Worm (Caenorhabditis elegans) whole organism, L1 larva: Measurements from ENCODE around the gene clec-137.

ENCODE experiments used
- C04F5.9 ChIP-seq: sonication (generic microtip); optimal IDR thresholded peaks from 2 replicates; lab custom pipeline; 2016; ENCODE audit warnings: missing genetic modification characterization, missing compliant biosample characterization
- C16A3.4 ChIP-seq: fragments of 150-350 bp; optimal IDR thresholded peaks from 2 replicates; lab custom pipeline; 2014; ENCODE audit warnings: missing biosample characterization, missing genetic modification characterization
- C34B4.2 ChIP-seq: sonication (generic microtip); optimal IDR thresholded peaks from 2 replicates; lab custom pipeline; 2017; ENCODE audit warnings: mild to moderate bottlenecking, missing genetic modification characterization, missing compliant biosample characterization
- Y116A8C.19 ChIP-seq: sonication (generic microtip); optimal IDR thresholded peaks from 2 replicates; lab custom pipeline; 2016; ENCODE audit warnings: missing compliant biosample characterization, missing genetic modification characterization, borderline replicate concordance
- aha-1 ChIP-seq: fragments of 150-350 bp; optimal IDR thresholded peaks from 2 replicates; lab custom pipeline; 2014; ENCODE audit warnings: missing biosample characterization, missing genetic modification characterization
- aly-2 ChIP-seq: fragments of 150-350 bp; optimal IDR thresholded peaks from 2 replicates; lab custom pipeline; 2014; ENCODE audit warnings: missing biosample characterization, missing genetic modification characterization
- ceh-88 ChIP-seq: fragments of 200-800 bp; sonication (Bioruptor generic); IDR thresholded peaks from 2 replicates; pipeline ENCODE4 v1.3.6; 2022; ENCODE audit warnings: missing genetic modification characterization, missing compliant biosample characterization
- dsc-1 ChIP-seq: sonication (generic microtip); optimal IDR thresholded peaks from 2 replicates; lab custom pipeline; 2016; ENCODE audit warnings: mild to moderate bottlenecking, missing genetic modification characterization, missing compliant biosample characterization
- efl-1 ChIP-seq, 4 experiments: fragments of 150-350 bp; optimal IDR thresholded peaks in 3 of 4; peaks in 1 of 4; 1 replicate in 1 of 4; 2 replicates in 3 of 4; lab custom pipeline; 2014; ENCODE audit warnings: missing biosample characterization in 2 of 4, missing genetic modification characterization in 2 of 4, missing genetic modification reagents in 2 of 4
- egl-13 ChIP-seq: sonication (generic microtip); optimal IDR thresholded peaks from 2 replicates; lab custom pipeline; 2016; ENCODE audit warnings: missing genotype, missing genetic modification reagents, missing genetic modification characterization, missing compliant biosample characterization
- elt-2 ChIP-seq: sonication (generic microtip); optimal IDR thresholded peaks from 2 replicates; lab custom pipeline; 2016; ENCODE audit warnings: missing genetic modification characterization, mild to moderate bottlenecking, inconsistent platforms, missing compliant biosample characterization, missing genetic modification reagents
- elt-3 ChIP-seq, 6 experiments: fragments of 150-350 bp in 1 of 6; sonication (generic microtip); optimal IDR thresholded peaks; 2 replicates each; lab custom pipeline; 2017 to 2018; ENCODE audit warnings: missing biosample characterization in 6 of 6, missing genetic modification characterization in 6 of 6, inconsistent platforms in 1 of 6
- fkh-8 ChIP-seq: sonication (generic microtip); optimal IDR thresholded peaks from 2 replicates; lab custom pipeline; 2016; ENCODE audit warnings: mild to moderate bottlenecking, missing genetic modification characterization, missing compliant biosample characterization
- grh-1 ChIP-seq: fragments of 200-800 bp; sonication (Bioruptor generic); IDR thresholded peaks from 2 replicates; pipeline ENCODE4 v1.3.6; 2022; ENCODE audit warnings: missing genetic modification reagents, missing genetic modification characterization, missing compliant biosample characterization
- hlh-17 ChIP-seq: fragments of 200-800 bp; sonication (Bioruptor generic); optimal IDR thresholded peaks from 2 replicates; lab custom pipeline; 2018; ENCODE audit warnings: missing genetic modification characterization, mild to moderate bottlenecking, missing compliant biosample characterization, moderate library complexity, borderline replicate concordance
- isw-1 ChIP-seq: fragments of 200-800 bp; sonication (Bioruptor generic); IDR thresholded peaks from 2 replicates; pipeline ENCODE4 v1.3.6; 2022; ENCODE audit warnings: missing genetic modification characterization, missing compliant biosample characterization
- lin-14 ChIP-seq: fragments of 200-800 bp; sonication (Bioruptor generic); optimal IDR thresholded peaks from 2 replicates; lab custom pipeline; 2018; ENCODE audit warnings: mild to moderate bottlenecking, missing genetic modification characterization, moderate library complexity, missing compliant biosample characterization
- lsy-2 ChIP-seq, 2 experiments: fragments of 150-350 bp; optimal IDR thresholded peaks; 2 replicates each; lab custom pipeline; 2014; ENCODE audit warnings: missing biosample characterization in 2 of 2, missing genetic modification characterization in 2 of 2
- mdl-1 ChIP-seq, 2 experiments: fragments of 150-350 bp; optimal IDR thresholded peaks; 2 replicates each; lab custom pipeline; 2014 to 2017; ENCODE audit warnings: missing biosample characterization in 2 of 2, missing genetic modification characterization in 2 of 2, inconsistent platforms in 1 of 2
- mep-1 ChIP-seq: fragments of 150-350 bp; optimal IDR thresholded peaks from 2 replicates; lab custom pipeline; 2014; ENCODE audit warnings: missing biosample characterization, missing genetic modification characterization
- nhr-11 ChIP-seq: fragments of 150-350 bp; optimal IDR thresholded peaks from 2 replicates; lab custom pipeline; 2014; ENCODE audit warnings: missing biosample characterization, missing genetic modification characterization
- nhr-12 ChIP-seq: sonication (generic microtip); optimal IDR thresholded peaks from 2 replicates; lab custom pipeline; 2017; ENCODE audit warnings: missing biosample characterization, missing genetic modification characterization
- nhr-28 ChIP-seq: fragments of 150-350 bp; optimal IDR thresholded peaks from 2 replicates; lab custom pipeline; 2014; ENCODE audit warnings: missing biosample characterization, missing genetic modification characterization
- nhr-77 ChIP-seq: fragments of 150-350 bp; optimal IDR thresholded peaks from 2 replicates; lab custom pipeline; 2014; ENCODE audit warnings: missing biosample characterization, missing genetic modification characterization
- nhr-84 ChIP-seq: sonication (generic microtip); optimal IDR thresholded peaks from 2 replicates; lab custom pipeline; 2017; ENCODE audit warnings: missing biosample characterization, missing genetic modification characterization
- nhr-85 ChIP-seq: sonication (generic microtip); peaks from one replicate; lab custom pipeline; 2016; ENCODE audit warnings: missing genetic modification characterization, inconsistent platforms, missing compliant biosample characterization
- nhr-90 ChIP-seq: sonication (generic microtip); optimal IDR thresholded peaks from 2 replicates; lab custom pipeline; 2016; ENCODE audit warnings: mild to moderate bottlenecking, missing genetic modification characterization, missing compliant biosample characterization; ENCODE audit not compliant: poor library complexity
- pax-3 ChIP-seq: fragments of 200-800 bp; sonication (Bioruptor generic); optimal IDR thresholded peaks from 2 replicates; lab custom pipeline; 2018; ENCODE audit warnings: mild to moderate bottlenecking, missing genetic modification characterization, moderate library complexity, missing compliant biosample characterization
- rnt-1 ChIP-seq: sonication (generic microtip); optimal IDR thresholded peaks from 2 replicates; lab custom pipeline; 2016; ENCODE audit warnings: mild to moderate bottlenecking, missing genetic modification characterization, moderate library complexity, missing compliant biosample characterization
- skn-1 ChIP-seq: fragments of 150-350 bp; optimal IDR thresholded peaks from 2 replicates; lab custom pipeline; 2014; ENCODE audit warnings: missing biosample characterization, missing genetic modification characterization
- snpc-4 ChIP-seq: fragments of 150-350 bp; optimal IDR thresholded peaks from 2 replicates; lab custom pipeline; 2014; ENCODE audit warnings: missing biosample characterization, missing genetic modification characterization
- sptf-1 ChIP-seq: fragments of 150-350 bp; optimal IDR thresholded peaks from 2 replicates; lab custom pipeline; 2014; ENCODE audit warnings: missing biosample characterization, missing genetic modification characterization
- unc-30 ChIP-seq: sonication (generic microtip); optimal IDR thresholded peaks from 2 replicates; lab custom pipeline; 2017; ENCODE audit warnings: missing biosample characterization, missing genetic modification characterization
- unc-86 ChIP-seq: sonication (generic microtip); optimal IDR thresholded peaks from 2 replicates; lab custom pipeline; 2016; ENCODE audit warnings: missing genetic modification characterization, missing compliant biosample characterization
- unc-98 ChIP-seq: fragments of 200-800 bp; sonication (Bioruptor generic); IDR thresholded peaks from 2 replicates; pipeline ENCODE4 v1.3.6; 2022; ENCODE audit warnings: missing genetic modification characterization, missing compliant biosample characterization
- vab-15 ChIP-seq: sonication (generic microtip); optimal IDR thresholded peaks from 2 replicates; lab custom pipeline; 2017; ENCODE audit warnings: missing genotype, mild to moderate bottlenecking, missing genetic modification characterization, missing compliant biosample characterization
- zag-1 ChIP-seq: fragments of 150-350 bp; optimal IDR thresholded peaks from 2 replicates; lab custom pipeline; 2014; ENCODE audit warnings: missing biosample characterization, missing genetic modification characterization
- ztf-4 ChIP-seq: fragments of 150-350 bp; optimal IDR thresholded peaks from 2 replicates; lab custom pipeline; 2014; ENCODE audit warnings: missing biosample characterization, missing genetic modification characterization

Gene clec-137

DNA sequence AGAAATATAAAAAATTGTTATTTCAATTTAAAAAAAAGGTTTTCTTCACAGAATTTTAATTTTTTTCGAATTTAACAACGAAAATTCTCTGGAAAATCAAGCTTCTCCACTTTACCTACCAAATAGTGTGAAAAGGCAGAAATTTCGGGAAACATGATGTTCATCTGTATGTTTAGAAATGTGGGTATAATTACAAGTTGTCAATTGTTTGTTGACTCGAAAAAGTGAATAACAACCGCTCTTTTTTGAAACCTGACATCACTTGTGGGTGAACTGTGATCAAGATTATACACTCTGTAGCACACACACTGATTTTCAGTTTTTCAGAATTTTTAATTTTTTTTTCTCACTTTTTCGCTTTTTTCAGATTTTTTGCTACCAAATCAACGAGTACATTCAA, 18.1 kb downstream of the clec-137 start:
- peak; percentile 20 for TF ChIP-seq fkh-8 (tag; lab: Kevin White, UChicago)
- TF ChIP-seq isw-1 (GFP tag; lab: Robert Waterston, UW) = no peak
- TF ChIP-seq unc-98 (GFP tag; lab: Robert Waterston, UW) = no peak

DNA sequence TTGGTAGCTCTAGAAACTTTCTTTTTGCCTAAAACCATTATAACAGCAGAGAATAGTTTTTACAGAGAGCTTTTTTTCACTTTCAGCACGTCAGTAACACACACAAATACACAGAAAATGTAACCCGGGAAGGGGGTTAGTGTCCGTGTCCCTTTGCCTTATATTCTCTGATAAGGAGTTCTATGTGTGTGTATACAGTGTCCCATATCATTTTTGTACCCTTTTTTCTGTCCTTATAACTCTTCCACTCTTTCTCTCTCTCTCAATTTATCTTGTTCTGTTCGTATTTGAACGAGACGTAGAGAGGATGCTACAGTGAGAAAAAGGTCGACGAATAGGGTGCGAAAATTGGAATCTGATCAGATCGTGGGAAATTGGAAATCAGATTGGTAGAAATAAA, 19.1 kb downstream of the clec-137 start:
- TF ChIP-seq elt-2 (tag; lab: Kevin White, UChicago) = peak; percentile 77
- TF ChIP-seq elt-3 (tag; optimal IDR thresholded peaks at IDR 0.05; lab: Kevin White, UChicago) = no peak
- TF ChIP-seq ceh-88 = no peak
- TF ChIP-seq efl-1 (optimal IDR thresholded peaks at IDR 0.05; lab: Kevin White, UChicago) = no peak
- peak in 1 of 2 experiments; percentile 7 for TF ChIP-seq efl-1 (GFP tag; optimal IDR thresholded peaks at IDR 0.05 in 1 of 2; lab: Kevin White, UChicago)
- TF ChIP-seq lin-14 (GFP tag; lab: Kevin White, UChicago) = peak; percentile 10
- TF ChIP-seq, all 84 proteins: peak for 3

DNA sequence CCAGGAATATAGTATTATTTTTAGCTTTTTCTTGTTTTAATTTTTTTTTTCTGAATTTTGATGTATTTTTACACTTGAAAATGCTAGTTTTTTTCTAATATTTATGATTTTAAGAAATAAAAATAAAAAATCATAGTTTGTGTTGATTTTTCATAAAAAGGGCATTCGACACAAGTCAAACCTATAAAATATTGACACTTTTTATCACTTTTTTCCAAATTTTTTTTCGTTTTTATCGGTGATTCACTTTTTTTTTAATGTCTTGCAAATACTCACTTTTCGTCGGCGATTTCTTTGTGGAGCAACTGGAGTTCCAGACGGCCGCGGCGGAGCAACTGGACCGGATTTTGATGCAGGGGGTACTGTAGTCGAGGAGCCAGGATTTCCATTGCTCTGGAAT, 20.4 kb downstream of the clec-137 start:
- TF ChIP-seq nhr-11 (tag; lab: Kevin White, UChicago) = no peak
- no peak for TF ChIP-seq pax-3 (tag; lab: Kevin White, UChicago)
- TF ChIP-seq zag-1 (tag; lab: Kevin White, UChicago) = no peak
- no peak for TF ChIP-seq elt-3 (tag; optimal IDR thresholded peaks at IDR 0.05; lab: Kevin White, UChicago)
- TF ChIP-seq mep-1 (tag; lab: Kevin White, UChicago) = no peak
- no peak for TF ChIP-seq aha-1 (tag; lab: Kevin White, UChicago)
- no peak for TF ChIP-seq hlh-17 (GFP tag; lab: Kevin White, UChicago)
- TF ChIP-seq Y116A8C.19 (tag; lab: Kevin White, UChicago) = no peak
- TF ChIP-seq grh-1 (GFP tag; lab: Robert Waterston, UW) = no peak
- no peak for TF ChIP-seq efl-1 (optimal IDR thresholded peaks at IDR 0.05; lab: Kevin White, UChicago)
- no peak for TF ChIP-seq efl-1 (GFP tag; optimal IDR thresholded peaks at IDR 0.05 in 1 of 2; lab: Kevin White, UChicago)
- TF ChIP-seq aly-2 (tag; lab: Kevin White, UChicago) = no peak
- TF ChIP-seq unc-86 (tag; lab: Kevin White, UChicago) = no peak
- TF ChIP-seq nhr-90 (tag; lab: Kevin White, UChicago) = no peak
- TF ChIP-seq snpc-4 = no peak
- TF ChIP-seq mdl-1 (tag; optimal IDR thresholded peaks at IDR 0.05; lab: Kevin White, UChicago) = no peak
- no peak for TF ChIP-seq nhr-28 (tag; lab: Kevin White, UChicago)

DNA sequence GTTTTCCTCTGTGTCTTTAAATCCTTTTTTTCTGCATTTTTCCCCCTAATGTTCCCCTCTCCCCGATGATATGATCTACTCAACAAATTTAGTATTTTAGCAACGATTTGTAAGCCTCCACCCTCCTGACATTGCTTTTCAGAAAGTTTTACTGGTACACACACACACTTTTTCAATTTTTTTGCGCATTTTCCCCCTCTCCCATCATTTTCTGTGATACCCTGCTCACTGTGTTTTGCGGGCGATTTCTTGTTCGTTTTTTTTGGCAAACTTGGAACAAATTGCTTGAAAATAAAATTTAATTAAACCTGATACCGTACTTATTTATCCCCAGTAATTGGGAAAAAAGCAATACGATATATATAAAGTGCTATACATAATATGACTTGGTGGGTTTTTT, 27.2 kb downstream of the clec-137 start:
- TF ChIP-seq aly-2 (tag; lab: Kevin White, UChicago) = peak; percentile 21
- TF ChIP-seq mep-1 (tag; lab: Kevin White, UChicago) = no peak
- no peak for TF ChIP-seq nhr-85 (tag; lab: Kevin White, UChicago)
- TF ChIP-seq egl-13 (tag; lab: Kevin White, UChicago) = no peak
- no peak for TF ChIP-seq rnt-1 (tag; lab: Kevin White, UChicago)
- no peak for TF ChIP-seq vab-15 (tag; lab: Kevin White, UChicago)
- TF ChIP-seq, all 84 proteins: peak for 1

DNA sequence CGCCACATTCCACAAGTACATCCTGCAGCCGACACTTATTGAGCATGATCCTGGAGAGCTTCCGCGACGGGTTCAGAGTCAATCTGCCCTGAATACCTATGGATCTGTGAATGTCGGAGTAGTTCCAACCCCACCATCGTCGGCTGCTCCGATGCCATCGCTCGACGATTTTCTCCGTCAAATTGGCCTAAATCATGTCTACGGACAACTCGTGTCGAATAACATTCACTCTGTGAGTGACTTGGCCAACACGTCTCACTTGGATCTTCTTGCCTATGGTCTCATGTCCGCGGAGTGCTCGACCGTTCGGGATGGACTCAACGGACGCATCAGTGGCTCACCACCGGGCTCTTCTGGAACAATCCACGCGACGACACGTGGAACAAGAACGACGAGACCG, 27.8 kb downstream of the clec-137 start:
- TF ChIP-seq nhr-84 (tag; lab: Kevin White, UChicago) = no peak
- TF ChIP-seq, all 84 proteins: peak for 0

DNA sequence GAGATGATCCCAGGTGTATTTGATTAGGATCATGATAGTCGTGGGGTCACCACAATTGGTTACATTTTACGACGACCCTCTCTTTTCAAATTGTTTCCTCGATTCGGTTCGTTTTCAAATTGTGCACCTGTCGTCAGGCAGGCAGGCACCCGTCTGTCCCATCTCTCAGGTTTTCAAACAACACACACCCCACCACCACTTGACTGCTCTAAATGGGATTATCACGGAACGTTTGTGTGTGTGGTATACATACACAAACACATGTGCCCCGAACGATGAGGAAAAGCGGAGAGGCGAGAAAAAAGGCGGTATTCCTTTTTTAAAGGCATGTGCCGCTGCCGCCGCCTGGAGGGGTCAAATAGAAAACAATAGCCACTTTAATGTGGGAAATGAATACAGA, 32.6 kb downstream of the clec-137 start:
- no peak for TF ChIP-seq C34B4.2 (tag; lab: Kevin White, UChicago)
- TF ChIP-seq egl-13 (tag; lab: Kevin White, UChicago) = no peak
- no peak for TF ChIP-seq mdl-1 (tag; optimal IDR thresholded peaks at IDR 0.05; lab: Kevin White, UChicago)
- TF ChIP-seq nhr-12 (tag; lab: Kevin White, UChicago) = no peak
- no peak for TF ChIP-seq skn-1 (tag; lab: Kevin White, UChicago)
- no peak for TF ChIP-seq C04F5.9
- TF ChIP-seq C16A3.4 (tag; lab: Kevin White, UChicago) = no peak
- no peak for TF ChIP-seq lsy-2 (tag; optimal IDR thresholded peaks at IDR 0.05; lab: Kevin White, UChicago)
- no peak for TF ChIP-seq dsc-1
- no peak for TF ChIP-seq rnt-1 (tag; lab: Kevin White, UChicago)
- no peak for TF ChIP-seq unc-30 (tag; lab: Kevin White, UChicago)
- no peak for TF ChIP-seq ztf-4 (tag; lab: Kevin White, UChicago)
- no peak for TF ChIP-seq nhr-77
- no peak for TF ChIP-seq sptf-1
- TF ChIP-seq, all 84 proteins: peak for 0
